Fruit fly (Drosophila melanogaster) whole organism, pupa: Measurements from ENCODE around the gene Myc.

ENCODE experiments used
- CG13204 ChIP-seq: fragments of 200-800 bp; sonication (Bioruptor generic); optimal IDR thresholded peaks from 2 replicates; lab custom pipeline; 2018; ENCODE audit warnings: missing biosample characterization, mild to moderate bottlenecking, missing genetic modification characterization, moderate library complexity
- CG15710 ChIP-seq: fragments of 200-800 bp; sonication (Bioruptor generic); optimal IDR thresholded peaks from 2 replicates; lab custom pipeline; 2018; ENCODE audit warnings: missing biosample characterization, mild to moderate bottlenecking, missing genetic modification characterization, moderate library complexity
- CG17806 ChIP-seq: fragments of 200-800 bp; sonication (Bioruptor generic); optimal IDR thresholded peaks from 2 replicates; lab custom pipeline; 2018; ENCODE audit warnings: missing biosample characterization, mild to moderate bottlenecking, missing genetic modification characterization, moderate library complexity
- CG9948 ChIP-seq: fragments of 200-800 bp; sonication (Bioruptor generic); optimal IDR thresholded peaks from 2 replicates; lab custom pipeline; 2018; ENCODE audit warnings: missing biosample characterization, mild to moderate bottlenecking, missing genetic modification characterization, moderate library complexity
- D1 ChIP-seq: fragments of 200-800 bp; sonication (Bioruptor generic); optimal IDR thresholded peaks from 2 replicates; lab custom pipeline; 2018; ENCODE audit warnings: missing biosample characterization, mild to moderate bottlenecking, missing genetic modification characterization, moderate library complexity
- EcR ChIP-seq: fragments of 200-800 bp; sonication (Bioruptor generic); optimal IDR thresholded peaks from 3 replicates; lab custom pipeline; 2019; ENCODE audit warnings: missing biosample characterization, missing genetic modification characterization, mild to moderate bottlenecking, moderate library complexity, missing genetic modification reagents
- Pif1A ChIP-seq: fragments of 200-800 bp; sonication (Bioruptor generic); optimal IDR thresholded peaks from 3 replicates; lab custom pipeline; 2016; ENCODE audit warnings: missing biosample characterization, missing genetic modification characterization
- Pif1B ChIP-seq: fragments of 200-800 bp; sonication (Bioruptor generic); optimal IDR thresholded peaks from 3 replicates; lab custom pipeline; 2016; ENCODE audit warnings: missing biosample characterization, missing genetic modification characterization
- Snoo ChIP-seq: fragments of 200-800 bp; sonication (Bioruptor generic); optimal IDR thresholded peaks from 3 replicates; lab custom pipeline; 2017; ENCODE audit warnings: missing biosample characterization, mild to moderate bottlenecking, missing genetic modification characterization, inconsistent platforms
- gl ChIP-seq: fragments of 200-800 bp; sonication (Bioruptor generic); optimal IDR thresholded peaks from 2 replicates; lab custom pipeline; 2018; ENCODE audit warnings: missing biosample characterization, mild to moderate bottlenecking, missing genetic modification characterization
- rn ChIP-seq: fragments of 200-800 bp; sonication (Bioruptor generic); IDR thresholded peaks from 2 replicates; pipeline ENCODE4 v1.3.6; 2022; ENCODE audit warnings: missing biosample characterization, missing genetic modification characterization

dm6 chrX:3396837-3397495 lies 24.0 kb downstream of the Myc start:
- TF ChIP-seq Snoo (no peak), CG13204 (no peak), gl (no peak), CG9948 (no peak), Pif1A (GFP tag; lab: Kevin White, UChicago) (no peak), D1 (tag; lab: Kevin White, UChicago) (no peak), rn (GFP tag; lab: Robert Waterston, UW) (no peak), Pif1B (GFP tag; lab: Kevin White, UChicago) (no peak), CG15710 (no peak), CG17806 (tag; lab: Kevin White, UChicago) (no peak), EcR (GFP tag; lab: Kevin White, UChicago) (no peak)
